Fruit fly (Drosophila melanogaster) whole organism: Measurements from ENCODE around the gene Ype.

Source experiments
- CG8478 ChIP-seq: fragments of >200 bp; optimal IDR thresholded peaks from 2 replicates; lab custom pipeline; 2018; ENCODE audit warnings: inconsistent platforms
- EcR ChIP-seq, 2 experiments: fragments of >200 bp; optimal IDR thresholded peaks; 2 replicates each; lab custom pipeline; 2017; ENCODE audit warnings: missing biosample characterization in 2 of 2, missing genetic modification characterization in 2 of 2, missing genetic modification reagents in 2 of 2
- usp ChIP-seq: fragments of >200 bp; optimal IDR thresholded peaks from 2 replicates; lab custom pipeline; 2017; ENCODE audit warnings: missing biosample characterization, missing genetic modification characterization, mixed read lengths

DNA sequence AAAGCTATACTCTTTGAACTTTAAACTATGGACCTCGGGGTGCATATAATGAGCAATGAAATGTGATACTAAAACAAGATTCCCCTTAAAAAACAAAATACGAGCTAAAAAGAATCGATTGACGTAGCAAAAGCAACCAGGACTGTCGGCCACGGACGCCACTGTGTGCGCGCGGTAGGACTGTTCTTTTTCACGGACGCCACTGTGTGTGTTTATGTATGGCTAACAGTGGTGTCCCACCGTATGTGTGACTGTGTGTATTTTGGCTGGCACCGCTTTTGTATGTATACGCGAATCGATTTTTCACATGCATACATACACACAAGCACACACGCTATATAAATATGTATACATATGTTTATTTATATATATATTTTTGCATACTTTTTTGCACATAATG lies 3.4 kb downstream of the Ype start:
- TF ChIP-seq CG8478 (lab: Kevin White, UChicago) (no peak), EcR (GFP tag; optimal IDR thresholded peaks at IDR 0.05; lab: Kevin White, UChicago) (no peak), usp (GFP tag; lab: Kevin White, UChicago) (no peak)
